Worm (Caenorhabditis elegans): ENCODE results near the gene unc-85.

- TF ChIP-seq ama-1 (optimal IDR thresholded peaks at IDR 0.05) (no peak), pha-4 (tag; optimal IDR thresholded peaks at IDR 0.05) (no peak), nfya-1 (tag; optimal IDR thresholded peaks at IDR 0.05) (no peak)
Measured at ce11 chrII:4683693-4684092, 18.2 kb upstream of the unc-85 start, which contains the start of gene sre-40.

Data from whole organism, late embryonic.